Worm (Caenorhabditis elegans) whole organism, early embryonic: ENCODE results near the gene T02G5.14.
A peak's percentile ranks its signal among the peaks of the same experiment; 100 is the strongest.

Source experiments
- B0310.2 ChIP-seq: sonication (generic microtip); optimal IDR thresholded peaks from 2 replicates; lab custom pipeline; 2016; ENCODE audit warnings: mild to moderate bottlenecking, missing genetic modification characterization, missing compliant biosample characterization
- F13C5.2 ChIP-seq: sonication (generic microtip); optimal IDR thresholded peaks from 2 replicates; lab custom pipeline; 2017; ENCODE audit warnings: mild to moderate bottlenecking, missing genetic modification characterization, inconsistent platforms, missing compliant biosample characterization
- aly-1 ChIP-seq: sonication (generic microtip); optimal IDR thresholded peaks from 2 replicates; lab custom pipeline; 2016; ENCODE audit warnings: missing genetic modification characterization, missing compliant biosample characterization
- ama-1 ChIP-seq: fragments of 150-350 bp; optimal IDR thresholded peaks from 2 replicates; lab custom pipeline; 2014
- ceh-13 ChIP-seq: fragments of 200-800 bp; sonication (Bioruptor generic); optimal IDR thresholded peaks from 2 replicates; lab custom pipeline; 2018; ENCODE audit warnings: mild to moderate bottlenecking, missing genetic modification characterization, missing compliant biosample characterization
- ceh-36 ChIP-seq: sonication (generic microtip); optimal IDR thresholded peaks from 2 replicates; lab custom pipeline; 2016; ENCODE audit warnings: missing genetic modification characterization, inconsistent platforms, missing compliant biosample characterization
- ets-7 ChIP-seq: sonication (generic microtip); optimal IDR thresholded peaks from 2 replicates; lab custom pipeline; 2016; ENCODE audit warnings: missing genotype, missing genetic modification characterization, missing compliant biosample characterization
- flt-1 ChIP-seq: fragments of 200-800 bp; sonication (Bioruptor generic); IDR thresholded peaks from 2 replicates; pipeline ENCODE4 v1.3.6; 2022; ENCODE audit warnings: missing genetic modification characterization, missing compliant biosample characterization
- hmbx-1 ChIP-seq: sonication (generic microtip); optimal IDR thresholded peaks from 2 replicates; lab custom pipeline; 2016; ENCODE audit warnings: mild to moderate bottlenecking, missing genetic modification characterization, missing compliant biosample characterization
- hmg-4 ChIP-seq: fragments of 200-800 bp; sonication (Bioruptor generic); optimal IDR thresholded peaks from 2 replicates; lab custom pipeline; 2018; ENCODE audit warnings: mild to moderate bottlenecking, missing genetic modification characterization, missing compliant biosample characterization
- hnd-1 ChIP-seq: sonication (generic microtip); optimal IDR thresholded peaks from 2 replicates; lab custom pipeline; 2016; ENCODE audit warnings: missing genetic modification characterization, missing compliant biosample characterization
- pes-1 ChIP-seq: fragments of 200-800 bp; sonication (Bioruptor generic); IDR thresholded peaks from 2 replicates; pipeline ENCODE4 v1.3.6; 2022; ENCODE audit warnings: missing genetic modification reagents, missing genetic modification characterization, missing compliant biosample characterization
- scrt-1 ChIP-seq: fragments of 200-800 bp; sonication (Bioruptor generic); IDR thresholded peaks from 2 replicates; pipeline ENCODE4 v1.3.6; 2022; ENCODE audit warnings: missing genetic modification characterization, missing compliant biosample characterization
- sea-1 ChIP-seq: fragments of 200-800 bp; sonication (Bioruptor generic); conservative IDR thresholded peaks from 2 replicates; pipeline ENCODE4 v1.3.6; 2022; ENCODE audit warnings: missing genetic modification characterization, missing compliant biosample characterization
- tbx-11 ChIP-seq: fragments of 200-800 bp; sonication (Bioruptor generic); IDR thresholded peaks from 2 replicates; pipeline ENCODE4 v1.3.6; 2022; ENCODE audit warnings: missing genetic modification characterization, missing compliant biosample characterization
- tbx-37 ChIP-seq: fragments of 200-800 bp; sonication (Bioruptor generic); conservative IDR thresholded peaks from 2 replicates; pipeline ENCODE4 v1.3.6; 2022; ENCODE audit warnings: missing genetic modification reagents, missing genetic modification characterization, missing compliant biosample characterization
- tra-4 ChIP-seq: sonication (generic microtip); optimal IDR thresholded peaks from 2 replicates; lab custom pipeline; 2017; ENCODE audit warnings: missing genetic modification characterization, missing compliant biosample characterization

The T02G5.14 gene

DNA sequence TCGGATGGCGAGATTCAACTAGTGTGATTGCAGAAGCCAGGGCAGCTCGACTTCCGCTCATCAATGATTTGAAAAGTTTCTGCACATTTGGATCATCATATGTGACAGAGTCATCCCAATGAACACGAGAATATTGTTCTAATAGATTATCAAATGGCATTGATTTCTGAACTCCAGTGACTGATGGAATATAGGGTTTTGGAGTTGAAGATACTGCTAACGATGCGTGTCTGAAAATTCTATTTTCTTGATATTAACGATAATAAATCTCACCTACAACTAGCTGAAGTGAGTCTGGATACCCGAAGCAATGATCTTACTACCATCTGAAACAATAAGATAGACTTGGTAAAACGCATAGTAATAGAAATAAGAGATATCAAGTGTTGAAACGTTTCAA lies 16.7 kb downstream of the T02G5.14 start, which contains the start of gene mmaa-1:
Gene mmaa-1 (minus strand): TSS at position 328 of the 400 bp plus-strand sequence.
- no peak for TF ChIP-seq ceh-36 (tag; lab: Kevin White, UChicago)
- no peak for TF ChIP-seq tbx-37
- TF ChIP-seq ets-7 (tag; lab: Kevin White, UChicago): no peak
- no peak for TF ChIP-seq B0310.2 (tag; lab: Kevin White, UChicago)
- no peak for TF ChIP-seq scrt-1 (GFP tag; lab: Robert Waterston, UW)
- TF ChIP-seq sea-1: no peak
- no peak for TF ChIP-seq pes-1 (GFP tag; lab: Robert Waterston, UW)
- TF ChIP-seq tra-4 (tag; lab: Kevin White, UChicago): no peak
- TF ChIP-seq ceh-13: no peak
- no peak for TF ChIP-seq flt-1 (GFP tag; lab: Robert Waterston, UW)
- no peak for TF ChIP-seq aly-1
- no peak for TF ChIP-seq hnd-1
- TF ChIP-seq ama-1 (lab: Kevin White, UChicago): no peak
- TF ChIP-seq hmg-4: no peak
- no peak for TF ChIP-seq tbx-11 (GFP tag; lab: Robert Waterston, UW)

DNA sequence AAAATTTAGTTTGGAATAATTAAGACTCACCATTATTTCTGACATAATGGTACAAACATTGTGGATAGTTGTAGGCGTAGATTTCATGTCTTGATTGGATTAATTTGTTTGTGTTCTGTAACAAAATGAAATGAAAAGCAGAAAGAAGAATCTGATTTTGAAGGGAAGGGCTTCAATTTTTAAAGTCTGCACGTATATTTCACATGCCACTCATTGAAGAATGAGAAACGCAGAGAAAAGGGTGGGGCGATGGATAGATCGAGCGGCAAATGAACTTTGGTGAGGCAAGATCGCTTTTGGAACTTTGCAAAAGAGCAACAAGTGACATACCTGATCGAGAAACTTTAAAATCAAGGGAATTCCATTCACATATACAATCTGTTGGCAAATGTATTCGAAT lies 18.2 kb downstream of the T02G5.14 start:
- TF ChIP-seq ceh-36 (tag; lab: Kevin White, UChicago) (no peak), hmg-4 (no peak), ceh-13 (no peak), hnd-1 (no peak), tbx-11 (GFP tag; lab: Robert Waterston, UW) (no peak), pes-1 (GFP tag; lab: Robert Waterston, UW) (no peak), flt-1 (GFP tag; lab: Robert Waterston, UW) (no peak), B0310.2 (tag; lab: Kevin White, UChicago) (no peak), aly-1 (no peak), ama-1 (lab: Kevin White, UChicago) (no peak), scrt-1 (GFP tag; lab: Robert Waterston, UW) (no peak)

DNA sequence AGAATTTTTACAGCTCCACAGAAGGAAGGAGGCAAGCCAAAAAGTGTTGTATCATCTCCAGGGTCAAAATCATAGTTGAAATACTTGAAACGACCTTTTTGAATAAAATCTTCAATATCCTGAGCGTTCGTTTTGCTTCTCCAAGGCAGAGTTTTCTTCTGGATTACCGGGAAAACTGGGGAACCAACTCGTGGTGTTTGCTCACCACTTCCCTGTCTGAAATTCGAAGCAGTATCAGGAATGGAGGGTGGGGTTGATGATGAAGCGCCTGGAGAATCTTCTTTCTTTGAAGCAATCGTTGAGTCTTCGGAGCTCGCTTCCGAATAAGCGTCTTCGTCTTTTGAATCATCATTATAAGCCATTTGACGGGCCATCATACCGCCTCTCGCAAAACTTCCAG lies 19.0 kb downstream of the T02G5.14 start:
- no peak for TF ChIP-seq ama-1 (lab: Kevin White, UChicago)
- no peak for TF ChIP-seq pes-1 (GFP tag; lab: Robert Waterston, UW)
- no peak for TF ChIP-seq flt-1 (GFP tag; lab: Robert Waterston, UW)

DNA sequence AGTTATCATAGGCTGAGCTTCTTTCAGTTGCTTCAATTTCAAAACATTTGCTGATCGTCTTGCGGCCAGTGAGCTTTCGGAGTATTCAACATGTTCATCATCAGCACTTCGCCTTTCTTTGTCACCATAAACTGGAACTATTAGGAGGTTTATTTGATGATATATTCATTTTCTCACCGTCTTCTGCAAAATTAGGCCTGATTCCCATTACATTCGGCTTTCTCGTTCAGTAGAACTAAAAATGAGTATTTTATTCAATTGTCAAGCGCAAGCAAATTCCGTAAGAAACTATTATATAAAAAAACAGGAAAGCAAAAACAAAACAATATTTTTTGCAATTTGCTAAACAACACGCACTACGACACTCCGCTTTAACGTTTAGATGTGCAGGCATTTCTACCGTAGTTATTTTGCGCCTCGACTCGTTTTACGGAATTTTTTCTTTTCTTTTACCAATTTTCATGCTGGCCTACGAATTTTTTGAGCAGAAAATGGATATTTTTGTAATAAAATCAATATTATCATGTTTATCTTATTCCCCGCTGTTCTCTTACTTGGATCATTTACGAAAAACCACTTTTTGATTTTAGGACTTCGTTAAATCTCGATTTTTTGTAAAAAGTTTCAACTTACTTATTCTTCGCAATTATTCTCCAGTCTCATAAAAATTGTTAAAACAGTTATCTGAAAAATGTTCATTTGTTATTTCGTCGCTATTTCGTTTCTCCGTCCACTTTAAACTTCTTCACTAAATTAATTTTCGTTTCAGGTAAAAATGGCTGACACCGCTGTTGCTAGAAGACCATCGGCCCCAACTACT lies 20.9 kb downstream of the T02G5.14 start, which contains the start of the genes farl-11 and rpl-33:
Gene farl-11 (minus strand): TSS at position 242 of the 820 bp plus-strand sequence.
Gene rpl-33 (plus strand): TSS at position 770 of the 820 bp plus-strand sequence.
- TF ChIP-seq sea-1: no peak
- TF ChIP-seq F13C5.2 (tag; lab: Kevin White, UChicago): peak; percentile 51
- no peak for TF ChIP-seq pes-1 (GFP tag; lab: Robert Waterston, UW)
- 0 out of 2 replicates have a peak, but pooled peaks have one; percentile 27 for TF ChIP-seq flt-1 (GFP tag; lab: Robert Waterston, UW)
- no peak for TF ChIP-seq scrt-1 (GFP tag; lab: Robert Waterston, UW)

DNA sequence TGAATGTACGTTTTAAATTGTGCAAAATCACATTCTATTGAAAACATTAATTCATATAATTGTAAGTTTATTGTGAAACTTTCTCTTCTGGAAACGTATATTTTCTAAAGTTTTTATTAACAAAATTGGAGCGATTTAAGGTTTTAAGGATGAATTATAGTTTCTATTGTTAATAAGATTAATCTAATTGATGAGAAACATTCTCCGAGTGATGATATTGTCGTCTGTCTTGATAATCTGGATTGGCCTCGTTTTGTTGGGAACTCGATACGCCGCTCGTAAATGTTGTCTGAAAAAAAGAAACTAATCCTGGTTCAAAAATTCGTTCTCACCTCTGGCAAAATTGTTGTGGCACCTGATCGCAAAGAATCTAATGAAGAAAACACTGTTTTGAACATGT lies 22.2 kb downstream of the T02G5.14 start:
- TF ChIP-seq hnd-1 (no peak), hmbx-1 (tag; lab: Kevin White, UChicago) (no peak), F13C5.2 (tag; lab: Kevin White, UChicago) (no peak), sea-1 (no peak), tra-4 (tag; lab: Kevin White, UChicago) (no peak), scrt-1 (GFP tag; lab: Robert Waterston, UW) (no peak), tbx-11 (GFP tag; lab: Robert Waterston, UW) (no peak), flt-1 (GFP tag; lab: Robert Waterston, UW) (no peak), B0310.2 (tag; lab: Kevin White, UChicago) (no peak), ama-1 (lab: Kevin White, UChicago) (no peak), hmg-4 (no peak), aly-1 (no peak), tbx-37 (no peak)

DNA sequence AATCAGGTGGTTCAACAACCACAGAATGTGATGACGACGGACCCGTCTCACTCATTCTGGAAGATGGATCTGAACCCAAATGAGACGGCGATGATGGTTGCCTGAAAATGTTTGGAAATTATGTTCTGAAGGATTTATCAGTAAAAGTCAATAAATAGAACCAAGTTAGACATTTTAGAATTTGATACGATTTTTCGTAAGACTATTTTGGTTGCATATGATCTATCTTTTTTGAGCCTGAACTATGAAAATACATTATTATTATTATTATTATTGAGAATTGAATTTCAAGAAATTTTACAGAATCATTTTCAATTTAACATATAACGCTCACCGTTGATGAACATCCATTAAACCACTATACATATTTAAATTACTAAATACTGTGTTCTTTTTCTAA lies 25.8 kb downstream of the T02G5.14 start, which contains the start of gene F10E7.9:
Gene F10E7.9 (minus strand): TSS at position 101 of the 400 bp plus-strand sequence.
- no peak for TF ChIP-seq tbx-37
- no peak for TF ChIP-seq sea-1
- TF ChIP-seq pes-1 (GFP tag; lab: Robert Waterston, UW): no peak
- no peak for TF ChIP-seq aly-1
- TF ChIP-seq tbx-11 (GFP tag; lab: Robert Waterston, UW): no peak
- TF ChIP-seq B0310.2 (tag; lab: Kevin White, UChicago): no peak
- no peak for TF ChIP-seq ceh-13
- no peak for TF ChIP-seq scrt-1 (GFP tag; lab: Robert Waterston, UW)
- no peak for TF ChIP-seq ama-1 (lab: Kevin White, UChicago)
- no peak for TF ChIP-seq tra-4 (tag; lab: Kevin White, UChicago)
- no peak for TF ChIP-seq flt-1 (GFP tag; lab: Robert Waterston, UW)
- TF ChIP-seq ets-7 (tag; lab: Kevin White, UChicago): no peak
- TF ChIP-seq hmg-4: no peak
- no peak for TF ChIP-seq hnd-1

DNA sequence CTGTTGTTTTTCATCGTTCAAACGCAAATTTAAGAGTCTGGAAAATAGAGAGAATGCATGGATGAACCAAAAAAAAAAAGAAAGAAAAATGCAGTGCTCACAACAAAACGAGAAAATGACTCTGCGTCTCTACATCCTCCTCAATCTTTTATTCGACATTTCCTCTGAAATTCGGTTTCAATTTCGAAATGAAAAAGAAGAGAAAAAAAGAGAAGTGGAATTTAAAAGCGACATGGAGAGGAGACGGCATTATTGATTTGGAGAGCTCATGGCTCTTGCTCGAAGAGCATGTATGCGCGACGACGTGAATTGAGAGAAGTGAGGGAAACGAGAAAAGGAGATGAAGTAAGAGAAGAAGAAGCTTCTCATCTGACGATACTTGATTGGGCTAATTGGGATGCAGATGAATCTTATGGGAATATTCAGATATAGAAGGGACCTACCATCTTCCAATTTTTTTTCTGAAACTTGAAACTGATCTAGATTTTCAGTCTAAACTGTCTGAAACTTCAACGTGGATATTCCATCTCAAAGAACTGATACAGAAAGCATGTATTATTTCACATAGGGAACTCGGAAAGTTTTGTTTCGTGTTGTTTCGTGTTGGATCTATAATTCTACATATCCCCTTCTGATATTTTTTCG lies 27.0 kb downstream of the T02G5.14 start:
- TF ChIP-seq tra-4 (tag; lab: Kevin White, UChicago) (no peak), pes-1 (GFP tag; lab: Robert Waterston, UW) (no peak), ama-1 (lab: Kevin White, UChicago) (no peak), aly-1 (no peak), hnd-1 (no peak), ets-7 (tag; lab: Kevin White, UChicago) (no peak), ceh-36 (tag; lab: Kevin White, UChicago) (no peak), ceh-13 (no peak), tbx-11 (GFP tag; lab: Robert Waterston, UW) (no peak), sea-1 (no peak), B0310.2 (tag; lab: Kevin White, UChicago) (no peak), tbx-37 (no peak)
